Fruit fly (Drosophila melanogaster) whole organism, embryonic: ENCODE data around the gene CG7294.
A peak's percentile ranks its signal among the peaks of the same experiment; 100 is the strongest.

Experiments used
- CG12155 ChIP-seq: fragments of 200-800 bp; sonication (Bioruptor generic); optimal IDR thresholded peaks from 3 replicates; lab custom pipeline; 2016; ENCODE audit warnings: missing biosample characterization, missing genetic modification characterization
- CG13123 ChIP-seq: fragments of 200-800 bp; sonication (Bioruptor generic); optimal IDR thresholded peaks from 2 replicates; lab custom pipeline; 2016; ENCODE audit warnings: missing biosample characterization, missing genetic modification characterization
- CG13624 ChIP-seq: fragments of 200-800 bp; sonication (Bioruptor generic); optimal IDR thresholded peaks from 2 replicates; lab custom pipeline; 2016; ENCODE audit warnings: missing biosample characterization, missing genetic modification characterization
- CG14050 ChIP-seq: fragments of 200-800 bp; sonication (Bioruptor generic); IDR thresholded peaks from 3 replicates; pipeline ENCODE4 v1.3.6; 2022; ENCODE audit warnings: missing biosample characterization, missing genetic modification characterization
- CG15073 ChIP-seq: fragments of 200-800 bp; sonication (Bioruptor generic); optimal IDR thresholded peaks from 2 replicates; lab custom pipeline; 2016; ENCODE audit warnings: missing biosample characterization, missing genetic modification characterization
- CG1647 ChIP-seq: fragments of 200-800 bp; sonication (Bioruptor generic); optimal IDR thresholded peaks from 3 replicates; lab custom pipeline; 2016; ENCODE audit warnings: missing biosample characterization, missing genetic modification characterization
- CG16815 ChIP-seq: fragments of 200-800 bp; sonication (Bioruptor generic); optimal IDR thresholded peaks from 3 replicates; lab custom pipeline; 2017; ENCODE audit warnings: missing biosample characterization, mild to moderate bottlenecking, missing genetic modification characterization
- CG17359 ChIP-seq: fragments of 200-800 bp; sonication (Bioruptor generic); optimal IDR thresholded peaks from 3 replicates; lab custom pipeline; 2018; ENCODE audit warnings: missing biosample characterization, mild to moderate bottlenecking, missing genetic modification characterization, moderate library complexity
- CG17829 ChIP-seq: fragments of 200-800 bp; optimal IDR thresholded peaks from 2 replicates; lab custom pipeline; 2019; ENCODE audit warnings: missing biosample characterization, mild to moderate bottlenecking, missing genetic modification characterization, moderate library complexity
- CG18262 ChIP-seq: fragments of 200-800 bp; optimal IDR thresholded peaks from 3 replicates; lab custom pipeline; 2019; ENCODE audit warnings: missing biosample characterization, mild to moderate bottlenecking, missing genetic modification characterization, moderate library complexity
- CG2116 ChIP-seq: fragments of 200-800 bp; sonication (Bioruptor generic); optimal IDR thresholded peaks from 3 replicates; lab custom pipeline; 2018; ENCODE audit warnings: missing biosample characterization, mild to moderate bottlenecking, missing genetic modification characterization
- CG31388 ChIP-seq: fragments of 200-800 bp; sonication (Bioruptor generic); optimal IDR thresholded peaks from 2 replicates; lab custom pipeline; 2016; ENCODE audit warnings: missing biosample characterization, missing genetic modification characterization
- CG3838 ChIP-seq: fragments of 200-800 bp; sonication (Bioruptor generic); optimal IDR thresholded peaks from 3 replicates; lab custom pipeline; 2016; ENCODE audit warnings: missing biosample characterization, missing genetic modification characterization
- CG4328 ChIP-seq: fragments of 200-800 bp; sonication (Bioruptor generic); optimal IDR thresholded peaks from 3 replicates; lab custom pipeline; 2017; ENCODE audit warnings: missing biosample characterization, missing genetic modification reagents, missing genetic modification characterization
- CG4360 ChIP-seq: fragments of 200-800 bp; sonication (Bioruptor generic); IDR thresholded peaks from 2 replicates; pipeline ENCODE4 v1.3.6; 2022; ENCODE audit warnings: missing biosample characterization, missing genetic modification characterization
- CG4424 ChIP-seq: fragments of 200-800 bp; sonication (Bioruptor generic); optimal IDR thresholded peaks from 3 replicates; lab custom pipeline; 2016; ENCODE audit warnings: missing biosample characterization, missing genetic modification characterization
- CG4617 ChIP-seq: fragments of 200-800 bp; sonication (Bioruptor generic); optimal IDR thresholded peaks from 3 replicates; lab custom pipeline; 2016; ENCODE audit warnings: missing biosample characterization, missing genetic modification characterization, borderline replicate concordance
- CG4730 ChIP-seq: fragments of 200-800 bp; sonication (Bioruptor generic); IDR thresholded peaks from 2 replicates; pipeline ENCODE4 v1.3.6; 2022; ENCODE audit warnings: missing biosample characterization, missing genetic modification characterization
- CG7786 ChIP-seq: fragments of 200-800 bp; sonication (Bioruptor generic); optimal IDR thresholded peaks from 2 replicates; lab custom pipeline; 2016; ENCODE audit warnings: missing biosample characterization, missing genetic modification characterization
- CG8478 ChIP-seq: fragments of >200 bp; optimal IDR thresholded peaks from 2 replicates; lab custom pipeline; 2018
- CG8924 ChIP-seq: fragments of 200-800 bp; optimal IDR thresholded peaks from 3 replicates; lab custom pipeline; 2019; ENCODE audit warnings: missing biosample characterization, mild to moderate bottlenecking, missing genetic modification characterization, moderate library complexity
- CG9609 ChIP-seq: fragments of 200-800 bp; sonication (Bioruptor generic); optimal IDR thresholded peaks from 3 replicates; lab custom pipeline; 2016; ENCODE audit warnings: missing biosample characterization, missing genetic modification characterization
- Dad ChIP-seq: fragments of 200-800 bp; sonication (Bioruptor generic); optimal IDR thresholded peaks from 3 replicates; lab custom pipeline; 2016; ENCODE audit warnings: missing biosample characterization, missing genetic modification characterization
- Doc2 ChIP-seq: fragments of 200-800 bp; sonication (Bioruptor generic); IDR thresholded peaks from 2 replicates; pipeline ENCODE4 v1.3.6; 2022; ENCODE audit warnings: missing biosample characterization, missing genetic modification characterization
- Hey ChIP-seq: fragments of 200-800 bp; sonication (Bioruptor generic); optimal IDR thresholded peaks from 3 replicates; lab custom pipeline; 2018; ENCODE audit warnings: missing biosample characterization, mild to moderate bottlenecking, missing genetic modification characterization
- Hsf ChIP-seq: fragments of 200-800 bp; sonication (Bioruptor generic); optimal IDR thresholded peaks from 3 replicates; lab custom pipeline; 2016; ENCODE audit warnings: missing biosample characterization, missing genetic modification characterization
- Jarid2 ChIP-seq: fragments of 200-800 bp; sonication (Bioruptor generic); optimal IDR thresholded peaks from 3 replicates; lab custom pipeline; 2017; ENCODE audit warnings: mild to moderate bottlenecking, missing biosample characterization, missing genetic modification reagents, missing genetic modification characterization
- Opbp ChIP-seq: fragments of 200-800 bp; sonication (Bioruptor generic); IDR thresholded peaks from 3 replicates; pipeline ENCODE4 v1.3.6; 2022; ENCODE audit warnings: missing biosample characterization, missing genetic modification characterization; ENCODE audit not compliant: partially characterized antibody
- Ptx1 ChIP-seq: fragments of 200-800 bp; sonication (Bioruptor generic); IDR thresholded peaks from 2 replicates; pipeline ENCODE4 v1.3.6; 2022; ENCODE audit warnings: missing biosample characterization, missing genetic modification characterization
- YL-1 ChIP-seq: fragments of 200-800 bp; sonication (Bioruptor generic); optimal IDR thresholded peaks from 3 replicates; lab custom pipeline; 2017; ENCODE audit warnings: missing biosample characterization, mild to moderate bottlenecking, missing genetic modification characterization
- ab ChIP-seq: fragments of 200-800 bp; sonication (Bioruptor generic); optimal IDR thresholded peaks from 2 replicates; lab custom pipeline; 2016; ENCODE audit warnings: missing biosample characterization, missing genetic modification characterization
- ara ChIP-seq: fragments of 200-800 bp; sonication (Bioruptor generic); IDR thresholded peaks from 2 replicates; pipeline ENCODE4 v1.3.6; 2022; ENCODE audit warnings: missing biosample characterization, missing genetic modification characterization
- ase ChIP-seq: fragments of 200-800 bp; sonication (Bioruptor generic); IDR thresholded peaks from 3 replicates; pipeline ENCODE4 v1.3.6; 2022; ENCODE audit warnings: missing biosample characterization, missing genetic modification characterization
- btn ChIP-seq: fragments of 200-800 bp; sonication (Bioruptor generic); optimal IDR thresholded peaks from 2 replicates; lab custom pipeline; 2016; ENCODE audit warnings: missing biosample characterization, missing genetic modification characterization
- cg ChIP-seq: fragments of 200-800 bp; sonication (Bioruptor generic); optimal IDR thresholded peaks from 3 replicates; lab custom pipeline; 2019; ENCODE audit warnings: missing biosample characterization, mild to moderate bottlenecking, missing genetic modification characterization, moderate library complexity
- chn ChIP-seq: fragments of 200-800 bp; sonication (Bioruptor generic); optimal IDR thresholded peaks from 2 replicates; lab custom pipeline; 2016; ENCODE audit warnings: missing biosample characterization, missing genetic modification characterization
- cwo ChIP-seq: fragments of 200-800 bp; sonication (Bioruptor generic); optimal IDR thresholded peaks from 3 replicates; lab custom pipeline; 2017; ENCODE audit warnings: missing biosample characterization, missing genetic modification characterization, mild to moderate bottlenecking, moderate library complexity, missing genetic modification reagents
- disco-r ChIP-seq: fragments of 200-800 bp; sonication (Bioruptor generic); optimal IDR thresholded peaks from 2 replicates; lab custom pipeline; 2016; ENCODE audit warnings: missing biosample characterization, missing genetic modification characterization
- eve ChIP-seq, 2 experiments: fragments of >200 bp; optimal IDR thresholded peaks; 2 replicates each; lab custom pipeline; 2017; ENCODE audit warnings: missing biosample characterization in 2 of 2, missing genetic modification characterization in 2 of 2
- ftz-f1 ChIP-seq: fragments of 200-800 bp; sonication (Bioruptor generic); optimal IDR thresholded peaks from 2 replicates; lab custom pipeline; 2016; ENCODE audit warnings: missing biosample characterization, missing genetic modification characterization
- gfzf ChIP-seq: fragments of 200-800 bp; sonication (Bioruptor generic); optimal IDR thresholded peaks from 2 replicates; lab custom pipeline; 2016; ENCODE audit warnings: missing biosample characterization, mild to moderate bottlenecking, missing genetic modification characterization, moderate library complexity
- kni ChIP-seq: fragments of 200-800 bp; sonication (Bioruptor generic); optimal IDR thresholded peaks from 3 replicates; lab custom pipeline; 2017; ENCODE audit warnings: mild to moderate bottlenecking, missing biosample characterization, missing genetic modification reagents, missing genetic modification characterization
- odd ChIP-seq: fragments of 200-800 bp; sonication (Bioruptor generic); optimal IDR thresholded peaks from 2 replicates; lab custom pipeline; 2017; ENCODE audit warnings: missing biosample characterization, mild to moderate bottlenecking, missing genetic modification characterization
- pan ChIP-seq, 4 experiments: fragments of >200 bp in 3 of 4; fragments of 200-800 bp in 1 of 4; sonication (Bioruptor generic) in 1 of 4; optimal IDR thresholded peaks in 3 of 4; IDR thresholded peaks in 1 of 4; 2 replicates each; pipeline versions ENCODE4 v1.3.6 to Lab custom; 2017 to 2022; ENCODE audit warnings: missing biosample characterization in 2 of 4, missing genetic modification characterization in 2 of 4, mixed read lengths in 1 of 4
- scrt ChIP-seq: fragments of 200-800 bp; sonication (Bioruptor generic); optimal IDR thresholded peaks from 2 replicates; lab custom pipeline; 2018; ENCODE audit warnings: missing biosample characterization, mild to moderate bottlenecking, missing genetic modification characterization, moderate library complexity
- shn ChIP-seq: fragments of 200-800 bp; sonication (Bioruptor generic); optimal IDR thresholded peaks from 3 replicates; lab custom pipeline; 2016; ENCODE audit warnings: missing biosample characterization, missing genetic modification characterization
- sim ChIP-seq: fragments of 200-800 bp; sonication (Bioruptor generic); IDR thresholded peaks from 2 replicates; pipeline ENCODE4 v1.3.6; 2022; ENCODE audit warnings: missing biosample characterization, missing genetic modification characterization
- sr ChIP-seq: fragments of 200-800 bp; sonication (Bioruptor generic); IDR thresholded peaks from 3 replicates; pipeline ENCODE4 v1.3.6; 2022; ENCODE audit warnings: missing biosample characterization, missing genetic modification characterization
- vnd ChIP-seq: fragments of 200-800 bp; sonication (Bioruptor generic); IDR thresholded peaks from 3 replicates; pipeline ENCODE4 v1.3.6; 2022; ENCODE audit warnings: missing biosample characterization, missing genetic modification characterization; ENCODE audit not compliant: partially characterized antibody
- vvl ChIP-seq: fragments of 200-800 bp; sonication (Bioruptor generic); IDR thresholded peaks from 2 replicates; pipeline ENCODE4 v1.3.6; 2022; ENCODE audit warnings: missing biosample characterization, missing genetic modification characterization

The CG7294 gene

dm6 chr2L:10661490-10662240 lies 27.4 kb downstream of the CG7294 start, which contains the start of gene CG31871 (continued):
- TF ChIP-seq vnd (GFP tag; lab: Robert Waterston, UW) = no peak
- TF ChIP-seq Hsf (GFP tag; lab: Kevin White, UChicago) = peak; percentile 30
- peak; percentile 29; the same call in 2 of the 3 replicates for TF ChIP-seq CG14050 (GFP tag; lab: Robert Waterston, UW)
- TF ChIP-seq CG31388 (GFP tag; lab: Kevin White, UChicago) = no peak
- TF ChIP-seq CG4730 (GFP tag; lab: Robert Waterston, UW) = peak; percentile 70
- TF ChIP-seq Dad (GFP tag; lab: Kevin White, UChicago) = no peak
- peak; percentile 85 for TF ChIP-seq CG8924 (tag; lab: Kevin White, UChicago)
- peak; percentile 19 for TF ChIP-seq CG12155 (GFP tag; lab: Kevin White, UChicago)
- TF ChIP-seq CG16815 (GFP tag; lab: Kevin White, UChicago) = no peak
- TF ChIP-seq pan (optimal IDR thresholded peaks at IDR 0.05; lab: Kevin White, UChicago) = no peak
- peak in 1 of 2 experiments; percentile 77 for TF ChIP-seq pan (GFP tag; optimal IDR thresholded peaks at IDR 0.05 in 1 of 2, IDR thresholded peaks at IDR 0.05 in 1 of 2)
- peak; percentile 42 for TF ChIP-seq scrt
- peak; percentile 75 for TF ChIP-seq CG4424 (GFP tag; lab: Kevin White, UChicago)
- TF ChIP-seq kni = peak; percentile 48
- TF ChIP-seq CG17359 (tag; lab: Kevin White, UChicago) = peak; percentile 81
- no peak for TF ChIP-seq CG8478
- TF ChIP-seq shn (GFP tag; lab: Kevin White, UChicago) = no peak
- TF ChIP-seq CG18262 = peak; percentile 86
- TF ChIP-seq ftz-f1 (GFP tag; lab: Kevin White, UChicago) = no peak
- no peak for TF ChIP-seq CG4328 (GFP tag; lab: Kevin White, UChicago)
- peak; percentile 79 for TF ChIP-seq vvl (GFP tag; lab: Robert Waterston, UW)
- no peak for TF ChIP-seq CG9609 (GFP tag; lab: Kevin White, UChicago)
- peak; percentile 34; the same call in 1 of the 2 replicates for TF ChIP-seq ara (GFP tag; lab: Robert Waterston, UW)
- TF ChIP-seq CG1647 (GFP tag; lab: Kevin White, UChicago) = no peak
- TF ChIP-seq chn (GFP tag; lab: Kevin White, UChicago) = no peak
- no peak for TF ChIP-seq disco-r
- TF ChIP-seq gfzf (GFP tag; lab: Kevin White, UChicago) = no peak
- peak in 1 of 2 experiments; percentile 77 for TF ChIP-seq eve (GFP tag; optimal IDR thresholded peaks at IDR 0.05; lab: Kevin White, UChicago)
- no peak for TF ChIP-seq ab (GFP tag; lab: Kevin White, UChicago)
- no peak for TF ChIP-seq sim (GFP tag; lab: Robert Waterston, UW)
- 0 out of 3 replicates have a peak, but pooled peaks have one; percentile 11 for TF ChIP-seq sr (GFP tag; lab: Robert Waterston, UW)
- no peak for TF ChIP-seq Opbp (GFP tag; lab: Robert Waterston, UW)
- TF ChIP-seq btn (GFP tag; lab: Kevin White, UChicago) = no peak
- peak; percentile 75 for TF ChIP-seq Ptx1 (GFP tag; lab: Robert Waterston, UW)
- TF ChIP-seq cwo (GFP tag; lab: Kevin White, UChicago) = peak; percentile 63
- TF ChIP-seq Jarid2 (GFP tag; lab: Kevin White, UChicago) = peak; percentile 52
- TF ChIP-seq Hey (tag; lab: Kevin White, UChicago) = no peak
- no peak for TF ChIP-seq CG3838 (GFP tag; lab: Kevin White, UChicago)
- TF ChIP-seq cg (GFP tag; lab: Kevin White, UChicago) = no peak
- peak; percentile 59 for TF ChIP-seq odd
- peak; percentile 67; the same call in 2 of the 3 replicates for TF ChIP-seq ase
- TF ChIP-seq CG17829 (tag; lab: Kevin White, UChicago) = peak; percentile 80
- no peak for TF ChIP-seq YL-1 (GFP tag; lab: Kevin White, UChicago)
- TF ChIP-seq CG4617 = no peak
- no peak for TF ChIP-seq CG13624 (GFP tag; lab: Kevin White, UChicago)
- no peak for TF ChIP-seq CG4360 (GFP tag; lab: Robert Waterston, UW)
- TF ChIP-seq CG2116 (GFP tag; lab: Kevin White, UChicago) = peak; percentile 6
- no peak for TF ChIP-seq CG15073 (GFP tag; lab: Kevin White, UChicago)
- no peak for TF ChIP-seq Doc2 (GFP tag; lab: Robert Waterston, UW)
- TF ChIP-seq CG7786 (GFP tag; lab: Kevin White, UChicago) = no peak
- peak; percentile 27 for TF ChIP-seq CG13123 (GFP tag; lab: Kevin White, UChicago)
